Fruit fly (Drosophila melanogaster) whole organism, embryonic: ENCODE results near the gene Arv1.

Experiments
- Abd-B ChIP-seq: fragments of 200-800 bp; sonication (Bioruptor generic); optimal IDR thresholded peaks from 2 replicates; lab custom pipeline; 2018; ENCODE audit warnings: missing biosample characterization, mild to moderate bottlenecking, missing genetic modification characterization, moderate library complexity
- Atf3 ChIP-seq: fragments of 200-800 bp; sonication (Bioruptor generic); optimal IDR thresholded peaks from 3 replicates; lab custom pipeline; 2016; ENCODE audit warnings: missing biosample characterization, missing genetic modification characterization
- Awh ChIP-seq: fragments of 200-800 bp; sonication (Bioruptor generic); IDR thresholded peaks from 2 replicates; pipeline ENCODE4, ENCODE4 v1.3.6; 2022; ENCODE audit warnings: missing biosample characterization, missing genetic modification characterization
- CG10366 ChIP-seq: fragments of 200-800 bp; sonication (Bioruptor generic); IDR thresholded peaks from 2 replicates; pipeline ENCODE4 v1.3.6; 2022; ENCODE audit warnings: missing biosample characterization, missing genetic modification characterization
- CG13424 ChIP-seq: fragments of 200-800 bp; sonication (Bioruptor generic); optimal IDR thresholded peaks from 2 replicates; lab custom pipeline; 2019; ENCODE audit warnings: missing biosample characterization, mild to moderate bottlenecking, missing genetic modification characterization, moderate library complexity
- CG17359 ChIP-seq: fragments of 200-800 bp; sonication (Bioruptor generic); optimal IDR thresholded peaks from 3 replicates; lab custom pipeline; 2018; ENCODE audit warnings: missing biosample characterization, mild to moderate bottlenecking, missing genetic modification characterization, moderate library complexity
- CG18599 ChIP-seq: fragments of 200-800 bp; sonication (Bioruptor generic); optimal IDR thresholded peaks from 3 replicates; lab custom pipeline; 2017; ENCODE audit warnings: missing biosample characterization, missing genetic modification characterization, mild to moderate bottlenecking, moderate library complexity, missing genetic modification reagents
- CG2129 ChIP-seq: fragments of 200-800 bp; sonication (Bioruptor generic); IDR thresholded peaks from 2 replicates; pipeline ENCODE4 v1.3.6; 2022; ENCODE audit warnings: missing biosample characterization, missing genetic modification characterization; ENCODE audit not compliant: partially characterized antibody
- CG2678 ChIP-seq: fragments of 200-800 bp; sonication (Bioruptor generic); optimal IDR thresholded peaks from 3 replicates; lab custom pipeline; 2019; ENCODE audit warnings: missing biosample characterization, mild to moderate bottlenecking, missing genetic modification characterization, moderate library complexity
- CG2712 ChIP-seq: fragments of 200-800 bp; optimal IDR thresholded peaks from 3 replicates; lab custom pipeline; 2019; ENCODE audit warnings: missing biosample characterization, mild to moderate bottlenecking, missing genetic modification characterization, moderate library complexity
- CG30403 ChIP-seq: fragments of 200-800 bp; sonication (Bioruptor generic); optimal IDR thresholded peaks from 3 replicates; lab custom pipeline; 2016; ENCODE audit warnings: missing biosample characterization, missing genetic modification characterization
- CG3163 ChIP-seq: fragments of 200-800 bp; sonication (Bioruptor generic); optimal IDR thresholded peaks from 3 replicates; lab custom pipeline; 2016; ENCODE audit warnings: missing biosample characterization, missing genetic modification characterization
- CG32532 ChIP-seq: fragments of 200-800 bp; sonication (Bioruptor generic); IDR thresholded peaks from 2 replicates; pipeline ENCODE4 v1.3.6; 2022; ENCODE audit warnings: missing biosample characterization, missing genetic modification characterization
- CG3281 ChIP-seq: fragments of 200-800 bp; sonication (Bioruptor generic); optimal IDR thresholded peaks from 3 replicates; lab custom pipeline; 2017; ENCODE audit warnings: missing biosample characterization, mild to moderate bottlenecking, missing genetic modification characterization
- CG3407 ChIP-seq: fragments of 200-800 bp; sonication (Bioruptor generic); optimal IDR thresholded peaks from 2 replicates; lab custom pipeline; 2018; ENCODE audit warnings: missing biosample characterization, mild to moderate bottlenecking, missing genetic modification characterization
- CG6254 ChIP-seq: fragments of 200-800 bp; sonication (Bioruptor generic); optimal IDR thresholded peaks from 3 replicates; lab custom pipeline; 2017; ENCODE audit warnings: mild to moderate bottlenecking, missing biosample characterization, missing genetic modification reagents, missing genetic modification characterization
- CG7839 ChIP-seq: fragments of 200-800 bp; sonication (Bioruptor generic); optimal IDR thresholded peaks from 3 replicates; lab custom pipeline; 2018; ENCODE audit warnings: missing biosample characterization, mild to moderate bottlenecking, missing genetic modification characterization, moderate library complexity
- CG8359 ChIP-seq: fragments of 200-800 bp; sonication (Bioruptor generic); optimal IDR thresholded peaks from 2 replicates; lab custom pipeline; 2017; ENCODE audit warnings: missing biosample characterization, mild to moderate bottlenecking, missing genetic modification characterization, borderline replicate concordance
- Fer1 ChIP-seq: fragments of 200-800 bp; sonication (Bioruptor generic); optimal IDR thresholded peaks from 2 replicates; lab custom pipeline; 2017; ENCODE audit warnings: missing biosample characterization, mild to moderate bottlenecking, missing genetic modification characterization
- H2.0 ChIP-seq: fragments of 200-800 bp; sonication (Bioruptor generic); IDR thresholded peaks from 2 replicates; pipeline ENCODE4 v1.3.6; 2022; ENCODE audit warnings: missing biosample characterization, missing genetic modification characterization
- Hand ChIP-seq: fragments of 200-800 bp; sonication (Bioruptor generic); optimal IDR thresholded peaks from 2 replicates; lab custom pipeline; 2017; ENCODE audit warnings: mild to moderate bottlenecking, missing biosample characterization, missing genetic modification reagents, missing genetic modification characterization
- Max ChIP-seq: fragments of 200-800 bp; sonication (Bioruptor generic); optimal IDR thresholded peaks from 2 replicates; lab custom pipeline; 2016; ENCODE audit warnings: missing biosample characterization, mild to moderate bottlenecking, missing genetic modification characterization
- Oli ChIP-seq: fragments of 200-800 bp; sonication (Bioruptor generic); optimal IDR thresholded peaks from 2 replicates; lab custom pipeline; 2018; ENCODE audit warnings: missing biosample characterization, mild to moderate bottlenecking, missing genetic modification characterization, moderate library complexity
- Poxn ChIP-seq: fragments of 200-800 bp; sonication (Bioruptor generic); IDR thresholded peaks from 2 replicates; pipeline ENCODE4 v1.3.6; 2022; ENCODE audit warnings: missing biosample characterization, missing genetic modification characterization
- Xrp1 ChIP-seq: fragments of 200-800 bp; sonication (Bioruptor generic); IDR thresholded peaks from 2 replicates; pipeline ENCODE4 v1.3.6; 2022; ENCODE audit warnings: missing biosample characterization, missing genetic modification characterization
- ac ChIP-seq: fragments of 200-800 bp; sonication (Bioruptor generic); optimal IDR thresholded peaks from 3 replicates; lab custom pipeline; 2017; ENCODE audit warnings: missing biosample characterization, mild to moderate bottlenecking, missing genetic modification characterization
- bcd ChIP-seq: fragments of 200-800 bp; sonication (Bioruptor generic); optimal IDR thresholded peaks from 2 replicates; lab custom pipeline; 2017; ENCODE audit warnings: missing biosample characterization, mild to moderate bottlenecking, missing genetic modification characterization
- bsh ChIP-seq, 2 experiments: fragments of 200-800 bp; sonication (Bioruptor generic); optimal IDR thresholded peaks; 2 replicates each; lab custom pipeline; 2017 to 2018; ENCODE audit warnings: mild to moderate bottlenecking in 2 of 2, missing biosample characterization in 2 of 2, missing genetic modification characterization in 2 of 2, moderate library complexity in 1 of 2
- btn ChIP-seq: fragments of 200-800 bp; sonication (Bioruptor generic); optimal IDR thresholded peaks from 2 replicates; lab custom pipeline; 2016; ENCODE audit warnings: missing biosample characterization, missing genetic modification characterization
- cato ChIP-seq: fragments of 200-800 bp; sonication (Bioruptor generic); optimal IDR thresholded peaks from 2 replicates; lab custom pipeline; 2016; ENCODE audit warnings: missing biosample characterization, missing genetic modification characterization, borderline replicate concordance
- chif ChIP-seq, 2 experiments: fragments of 200-800 bp; sonication (Bioruptor generic); optimal IDR thresholded peaks; 3 replicates each; lab custom pipeline; 2016; ENCODE audit warnings: missing biosample characterization in 2 of 2, missing genetic modification characterization in 2 of 2
- dmrt11E ChIP-seq: fragments of 200-800 bp; sonication (Bioruptor generic); optimal IDR thresholded peaks from 3 replicates; lab custom pipeline; 2018; ENCODE audit warnings: missing biosample characterization, mild to moderate bottlenecking, missing genetic modification characterization, moderate library complexity
- gem ChIP-seq: fragments of 200-800 bp; sonication (Bioruptor generic); optimal IDR thresholded peaks from 2 replicates; lab custom pipeline; 2019; ENCODE audit warnings: missing biosample characterization, mild to moderate bottlenecking, missing genetic modification characterization, moderate library complexity
- gfzf ChIP-seq: fragments of 200-800 bp; sonication (Bioruptor generic); optimal IDR thresholded peaks from 2 replicates; lab custom pipeline; 2016; ENCODE audit warnings: missing biosample characterization, mild to moderate bottlenecking, missing genetic modification characterization, moderate library complexity
- gsb-n ChIP-seq: fragments of 200-800 bp; sonication (Bioruptor generic); optimal IDR thresholded peaks from 3 replicates; lab custom pipeline; 2018; ENCODE audit warnings: missing biosample characterization, mild to moderate bottlenecking, missing genetic modification characterization
- hbn ChIP-seq: fragments of 200-800 bp; sonication (Bioruptor generic); IDR thresholded peaks from 2 replicates; pipeline ENCODE4 v1.3.6; 2022; ENCODE audit warnings: missing biosample characterization, missing genetic modification characterization; ENCODE audit not compliant: partially characterized antibody
- knrl ChIP-seq: fragments of 200-800 bp; sonication (Bioruptor generic); IDR thresholded peaks from 3 replicates; pipeline ENCODE4 v1.3.6; 2022; ENCODE audit warnings: missing biosample characterization, missing genetic modification characterization; ENCODE audit not compliant: partially characterized antibody
- nmo ChIP-seq: fragments of 200-800 bp; sonication (Bioruptor generic); optimal IDR thresholded peaks from 2 replicates; lab custom pipeline; 2018; ENCODE audit warnings: missing biosample characterization, mild to moderate bottlenecking, missing genetic modification characterization, moderate library complexity
- pnt ChIP-seq: fragments of 200-800 bp; sonication (Bioruptor generic); optimal IDR thresholded peaks from 3 replicates; lab custom pipeline; 2016; ENCODE audit warnings: missing biosample characterization, missing genetic modification characterization
- rib ChIP-seq: fragments of 200-800 bp; sonication (Bioruptor generic); IDR thresholded peaks from 2 replicates; pipeline ENCODE4 v1.3.6; 2022; ENCODE audit warnings: missing biosample characterization, missing genetic modification characterization
- sens ChIP-seq: fragments of 200-800 bp; sonication (Bioruptor generic); peaks from one replicate; lab custom pipeline; 2016; ENCODE audit warnings: missing biosample characterization, missing genetic modification characterization
- sisA ChIP-seq: fragments of 200-800 bp; sonication (Bioruptor generic); IDR thresholded peaks from 2 replicates; pipeline ENCODE4 v1.3.6; 2022; ENCODE audit warnings: missing biosample characterization, missing genetic modification characterization
- slp2 ChIP-seq: fragments of 200-800 bp; sonication (Bioruptor generic); optimal IDR thresholded peaks from 2 replicates; lab custom pipeline; 2016; ENCODE audit warnings: missing biosample characterization, missing genetic modification characterization
- sob ChIP-seq: fragments of 200-800 bp; sonication (Bioruptor generic); IDR thresholded peaks from 2 replicates; pipeline ENCODE4 v1.3.6; 2022; ENCODE audit warnings: missing biosample characterization, missing genetic modification characterization
- tap ChIP-seq: fragments of 200-800 bp; optimal IDR thresholded peaks from 3 replicates; lab custom pipeline; 2019; ENCODE audit warnings: missing biosample characterization, mild to moderate bottlenecking, missing genetic modification characterization, moderate library complexity
- tin ChIP-seq: fragments of 200-800 bp; sonication (Bioruptor generic); optimal IDR thresholded peaks from 3 replicates; lab custom pipeline; 2016; ENCODE audit warnings: missing biosample characterization, missing genetic modification characterization
- unc-4 ChIP-seq: fragments of 200-800 bp; sonication (Bioruptor generic); IDR thresholded peaks from 2 replicates; pipeline ENCODE4 v1.3.6; 2022; ENCODE audit warnings: missing biosample characterization, missing genetic modification characterization; ENCODE audit not compliant: partially characterized antibody
- wek ChIP-seq: fragments of 200-800 bp; sonication (Bioruptor generic); optimal IDR thresholded peaks from 3 replicates; lab custom pipeline; 2018; ENCODE audit warnings: missing biosample characterization, mild to moderate bottlenecking, missing genetic modification characterization, moderate library complexity

The Arv1 gene

dm6 chr3L:21509488-21510122 is 19.5 kb downstream of the Arv1 start (continued):
- TF ChIP-seq bsh (GFP tag; optimal IDR thresholded peaks at IDR 0.05; lab: Kevin White, UChicago) = peak in 1 of 2 experiments; percentile 53
- peak; percentile 37 for TF ChIP-seq nmo (GFP tag; lab: Kevin White, UChicago)
- peak; percentile 49 for TF ChIP-seq Atf3 (GFP tag; lab: Kevin White, UChicago)
- no peak for TF ChIP-seq knrl (GFP tag; lab: Robert Waterston, UW)
- peak; percentile 4 for TF ChIP-seq Max (GFP tag; lab: Kevin White, UChicago)
- peak; percentile 37 for TF ChIP-seq CG6254 (GFP tag; lab: Kevin White, UChicago)
- peak; percentile 50 for TF ChIP-seq tin (GFP tag; lab: Kevin White, UChicago)
- peak; percentile 43 for TF ChIP-seq tap (tag; lab: Kevin White, UChicago)
- TF ChIP-seq sisA (GFP tag; lab: Robert Waterston, UW) = no peak
- no peak for TF ChIP-seq ac
- TF ChIP-seq CG3407 (GFP tag; lab: Kevin White, UChicago) = peak; percentile 22
- TF ChIP-seq Awh (GFP tag; lab: Robert Waterston, UW) = peak; percentile 44; the same call in 1 of the 2 replicates
- TF ChIP-seq CG17359 (tag; lab: Kevin White, UChicago) = peak; percentile 38
- peak; percentile 50 for TF ChIP-seq CG2678
- TF ChIP-seq dmrt11E (tag; lab: Kevin White, UChicago) = peak; percentile 38
- peak; percentile 35 for TF ChIP-seq CG7839 (tag; lab: Kevin White, UChicago)
- peak; percentile 57; the same call in 1 of the 2 replicates for TF ChIP-seq Xrp1
- TF ChIP-seq CG3163 (GFP tag; lab: Kevin White, UChicago) = peak; percentile 93
- no peak for TF ChIP-seq Abd-B (GFP tag; lab: Kevin White, UChicago)
- no peak for TF ChIP-seq Poxn (GFP tag; lab: Robert Waterston, UW)
- TF ChIP-seq CG10366 (GFP tag; lab: Robert Waterston, UW) = 0 out of 2 replicates have a peak, but pooled peaks have one; percentile 12
- TF ChIP-seq chif (GFP tag; optimal IDR thresholded peaks at IDR 0.05; lab: Kevin White, UChicago) = peak; percentile 16 to 41
- peak; percentile 55 for TF ChIP-seq CG30403 (GFP tag; lab: Kevin White, UChicago)
- TF ChIP-seq CG13424 = peak; percentile 33
- TF ChIP-seq Hand (GFP tag; lab: Kevin White, UChicago) = peak; percentile 35
- TF ChIP-seq H2.0 (GFP tag; lab: Robert Waterston, UW) = 0 out of 2 replicates have a peak, but pooled peaks have one; percentile 32
- no peak for TF ChIP-seq CG2129 (GFP tag; lab: Robert Waterston, UW)
- peak; percentile 6 for TF ChIP-seq bcd (GFP tag; lab: Kevin White, UChicago)
- TF ChIP-seq hbn (GFP tag; lab: Robert Waterston, UW) = no peak
- no peak for TF ChIP-seq gfzf (GFP tag; lab: Kevin White, UChicago)
- TF ChIP-seq pnt (GFP tag; lab: Kevin White, UChicago) = peak; percentile 11
- peak; percentile 35 for TF ChIP-seq CG18599 (GFP tag; lab: Kevin White, UChicago)
- peak; percentile 25; the same call in 1 of the 2 replicates for TF ChIP-seq sob
- TF ChIP-seq rib (GFP tag; lab: Robert Waterston, UW) = no peak
- peak; percentile 23 for TF ChIP-seq slp2 (GFP tag; lab: Kevin White, UChicago)
- TF ChIP-seq unc-4 (GFP tag; lab: Robert Waterston, UW) = no peak
- no peak for TF ChIP-seq wek
- TF ChIP-seq CG2712 = peak; percentile 51
- no peak for TF ChIP-seq cato (GFP tag; lab: Kevin White, UChicago)
- peak; percentile 23 for TF ChIP-seq btn (GFP tag; lab: Kevin White, UChicago)
- TF ChIP-seq CG8359 (GFP tag; lab: Kevin White, UChicago) = peak; percentile 3
- 0 out of 2 replicates have a peak, but pooled peaks have one; percentile 23 for TF ChIP-seq CG32532
- TF ChIP-seq CG3281 (GFP tag; lab: Kevin White, UChicago) = peak; percentile 49
- no peak for TF ChIP-seq gsb-n (tag; lab: Kevin White, UChicago)
- peak; percentile 90 for TF ChIP-seq sens (GFP tag; lab: Kevin White, UChicago)
- peak; percentile 70 for TF ChIP-seq gem (tag; lab: Kevin White, UChicago)
- peak; percentile 41 for TF ChIP-seq Oli
- peak; percentile 39 for TF ChIP-seq Fer1
